Fruit fly (Drosophila melanogaster) whole organism: ENCODE data around the gene CG7483.

Experiments used
- CG8478 ChIP-seq: fragments of >200 bp; optimal IDR thresholded peaks from 2 replicates; lab custom pipeline; 2018; ENCODE audit warnings: inconsistent platforms
- Dll ChIP-seq: fragments of >200 bp; optimal IDR thresholded peaks from 2 replicates; lab custom pipeline; 2017
- EcR ChIP-seq, 2 experiments: fragments of >200 bp; optimal IDR thresholded peaks; 2 replicates each; lab custom pipeline; 2017; ENCODE audit warnings: missing biosample characterization in 2 of 2, missing genetic modification characterization in 2 of 2, missing genetic modification reagents in 2 of 2
- pan ChIP-seq: fragments of >200 bp; optimal IDR thresholded peaks from 2 replicates; lab custom pipeline; 2017
- psq ChIP-seq: fragments of >200 bp; optimal IDR thresholded peaks from 2 replicates; lab custom pipeline; 2017
- usp ChIP-seq: fragments of >200 bp; optimal IDR thresholded peaks from 2 replicates; lab custom pipeline; 2017; ENCODE audit warnings: missing biosample characterization, missing genetic modification characterization, mixed read lengths

CG7483 gene

dm6 chr3R:8308515-8308959 is 4.5 kb upstream of the CG7483 start, which contains the start of gene tex:
Gene tex (minus strand): TSS chr3R:8308645.
- TF ChIP-seq CG8478 (lab: Kevin White, UChicago), result no peak
- TF ChIP-seq pan, result no peak
- TF ChIP-seq psq, result no peak
- TF ChIP-seq Dll (lab: Kevin White, UChicago), result no peak

- TF ChIP-seq EcR (GFP tag; optimal IDR thresholded peaks at IDR 0.05; lab: Kevin White, UChicago) (no peak), Dll (lab: Kevin White, UChicago) (no peak), CG8478 (lab: Kevin White, UChicago) (no peak), psq (no peak), usp (no peak), pan (no peak)
Observed at dm6 chr3R:8310678-8311077, 2.3 kb upstream of the CG7483 start, which contains the start of gene CG11693. Gene CG11693 (minus strand): TSS chr3R:8310778.

- TF ChIP-seq pan (no peak), Dll (lab: Kevin White, UChicago) (no peak), CG8478 (lab: Kevin White, UChicago) (no peak), EcR (GFP tag; optimal IDR thresholded peaks at IDR 0.05; lab: Kevin White, UChicago) (no peak), usp (no peak), psq (no peak)
Observed at dm6 chr3R:8312037-8312436, 971 bp upstream of the CG7483 start, which contains the start of the genes CG11694 and CG11698. Gene CG11694 (minus strand): TSS chr3R:8312137. Gene CG11698 (plus strand): TSS chr3R:8312188.

dm6 chr3R:8316344-8317105 is 3.5 kb downstream of the CG7483 start, which contains the start of gene Coq2:
Gene Coq2 (minus strand): TSS chr3R:8316543.
- TF ChIP-seq usp (no peak), pan (no peak), EcR (GFP tag; optimal IDR thresholded peaks at IDR 0.05; lab: Kevin White, UChicago) (no peak), Dll (lab: Kevin White, UChicago) (no peak), CG8478 (lab: Kevin White, UChicago) (no peak), psq (no peak)

dm6 chr3R:8317215-8317614 is 4.2 kb downstream of the CG7483 start, which contains the start of gene Ctr1B:
Gene Ctr1B (plus strand): TSS chr3R:8317612.
- no peak for TF ChIP-seq CG8478 (lab: Kevin White, UChicago)
- TF ChIP-seq EcR (GFP tag; optimal IDR thresholded peaks at IDR 0.05; lab: Kevin White, UChicago), result no peak
- TF ChIP-seq pan, result no peak
- TF ChIP-seq Dll (lab: Kevin White, UChicago), result no peak
- no peak for TF ChIP-seq usp
- TF ChIP-seq psq, result no peak

- TF ChIP-seq Dll (lab: Kevin White, UChicago) (no peak), EcR (GFP tag; optimal IDR thresholded peaks at IDR 0.05; lab: Kevin White, UChicago) (no peak), usp (no peak), pan (no peak), psq (no peak), CG8478 (lab: Kevin White, UChicago) (no peak)
Observed at dm6 chr3R:8317709-8318335, 4.8 kb downstream of the CG7483 start.

- no peak for TF ChIP-seq pan
- TF ChIP-seq CG8478 (lab: Kevin White, UChicago), result no peak
- TF ChIP-seq Dll (lab: Kevin White, UChicago), result no peak
- no peak for TF ChIP-seq psq
- no peak for TF ChIP-seq EcR (GFP tag; optimal IDR thresholded peaks at IDR 0.05; lab: Kevin White, UChicago)
- no peak for TF ChIP-seq usp
Observed at dm6 chr3R:8321447-8321846, 8.4 kb downstream of the CG7483 start, which contains the start of gene Or85a. Gene Or85a (plus strand): TSS chr3R:8321747.

- no peak for TF ChIP-seq pan
- no peak for TF ChIP-seq CG8478 (lab: Kevin White, UChicago)
- TF ChIP-seq psq, result no peak
- no peak for TF ChIP-seq EcR (GFP tag; optimal IDR thresholded peaks at IDR 0.05; lab: Kevin White, UChicago)
- no peak for TF ChIP-seq Dll (lab: Kevin White, UChicago)
- TF ChIP-seq usp, result no peak
Observed at dm6 chr3R:8324016-8324415, 11.0 kb downstream of the CG7483 start, which contains the start of gene CG7443. Gene CG7443 (plus strand): TSS chr3R:8324316.

- no peak for TF ChIP-seq pan
- no peak for TF ChIP-seq Dll (lab: Kevin White, UChicago)
- TF ChIP-seq psq, result no peak
- no peak for TF ChIP-seq usp
- no peak for TF ChIP-seq EcR (GFP tag; optimal IDR thresholded peaks at IDR 0.05; lab: Kevin White, UChicago)
- no peak for TF ChIP-seq CG8478 (lab: Kevin White, UChicago)
Observed at dm6 chr3R:8326884-8327283, 13.9 kb downstream of the CG7483 start.

- TF ChIP-seq EcR (GFP tag; optimal IDR thresholded peaks at IDR 0.05; lab: Kevin White, UChicago) (no peak), Dll (lab: Kevin White, UChicago) (no peak), usp (no peak)
Observed at dm6 chr3R:8327967-8328789, 15.2 kb downstream of the CG7483 start.

dm6 chr3R:8329628-8330027 is 16.6 kb downstream of the CG7483 start:
- TF ChIP-seq EcR (GFP tag; optimal IDR thresholded peaks at IDR 0.05; lab: Kevin White, UChicago), result no peak
- no peak for TF ChIP-seq usp
- TF ChIP-seq Dll (lab: Kevin White, UChicago), result no peak
- no peak for TF ChIP-seq CG8478 (lab: Kevin White, UChicago)
